Fruit fly (Drosophila melanogaster): ENCODE results near the gene CG8993.
A peak's percentile ranks its signal among the peaks of the same experiment; 100 is the strongest.

Gene CG8993

dm6 chr3L:2410869-2411268 is 38.9 kb downstream of the CG8993 start (continued):
- no peak for TF ChIP-seq CG16779 (tag; optimal IDR thresholded peaks at IDR 0.05)
- peak; percentile 39 for TF ChIP-seq OdsH (GFP tag; optimal IDR thresholded peaks at IDR 0.05)
- peak; percentile 24 for TF ChIP-seq CG8632 (GFP tag; optimal IDR thresholded peaks at IDR 0.05)
- TF ChIP-seq CG8319 (GFP tag; optimal IDR thresholded peaks at IDR 0.05): peak; percentile 8
- TF ChIP-seq CG6854 (GFP tag; optimal IDR thresholded peaks at IDR 0.05): no peak
- TF ChIP-seq CG10631 (GFP tag; optimal IDR thresholded peaks at IDR 0.05): no peak
- peak; percentile 27 for TF ChIP-seq Eip93F (GFP tag; optimal IDR thresholded peaks at IDR 0.05)
- peak; percentile 22 for TF ChIP-seq CG34406 (GFP tag; optimal IDR thresholded peaks at IDR 0.05)
- peak; percentile 16 for TF ChIP-seq esn (GFP tag; optimal IDR thresholded peaks at IDR 0.05)
- no peak for TF ChIP-seq vri (GFP tag; optimal IDR thresholded peaks at IDR 0.05)
- no peak for TF ChIP-seq Met (GFP tag; optimal IDR thresholded peaks at IDR 0.05)
- peak; percentile 6 for TF ChIP-seq dsx (GFP tag; optimal IDR thresholded peaks at IDR 0.05; ENCODE audit: poor library complexity, severe bottlenecking)
- TF ChIP-seq CG3919 (GFP tag; optimal IDR thresholded peaks at IDR 0.05): peak; percentile 62
- TF ChIP-seq CG9139 (GFP tag; optimal IDR thresholded peaks at IDR 0.05): no peak
- TF ChIP-seq CG10669 (GFP tag; optimal IDR thresholded peaks at IDR 0.05): peak; percentile 31
- no peak for TF ChIP-seq spab (GFP tag; optimal IDR thresholded peaks at IDR 0.05)
- TF ChIP-seq Ets96B (tag; optimal IDR thresholded peaks at IDR 0.05): peak; percentile 55
- TF ChIP-seq topi (GFP tag; optimal IDR thresholded peaks at IDR 0.05): peak; percentile 69
- TF ChIP-seq acj6 (GFP tag; optimal IDR thresholded peaks at IDR 0.05): peak; percentile 48
- peak; percentile 2 for TF ChIP-seq Smox (GFP tag; optimal IDR thresholded peaks at IDR 0.05)
- peak; percentile 69; the same call in 2 of the 3 replicates for TF ChIP-seq eg (GFP tag; IDR thresholded peaks at IDR 0.05)
- no peak for TF ChIP-seq Sox14 (GFP tag; optimal IDR thresholded peaks at IDR 0.05)
- no peak for TF ChIP-seq CG1621 (tag; optimal IDR thresholded peaks at IDR 0.05)
- peak in 1 of 2 experiments; percentile 19 for TF ChIP-seq salr (GFP tag; optimal IDR thresholded peaks at IDR 0.05)
- TF ChIP-seq net (GFP tag; optimal IDR thresholded peaks at IDR 0.05): no peak
- no peak for TF ChIP-seq Hr38 (GFP tag; optimal IDR thresholded peaks at IDR 0.05)

- TF ChIP-seq dac (GFP tag; optimal IDR thresholded peaks at IDR 0.05) (no peak), CG6163 (GFP tag; IDR thresholded peaks at IDR 0.05) (peak; percentile 75), OdsH (GFP tag; optimal IDR thresholded peaks at IDR 0.05) (peak; percentile 58), pdm3 (GFP tag; optimal IDR thresholded peaks at IDR 0.05) (peak; percentile 59), cyc (GFP tag; optimal IDR thresholded peaks at IDR 0.05) (peak; percentile 56), Sox14 (GFP tag; optimal IDR thresholded peaks at IDR 0.05) (peak; percentile 55), Sox102F (GFP tag; optimal IDR thresholded peaks at IDR 0.05) (peak; percentile 55), CG34406 (GFP tag; optimal IDR thresholded peaks at IDR 0.05) (peak; percentile 58), Sox15 (GFP tag; optimal IDR thresholded peaks at IDR 0.05) (no peak), CG6854 (GFP tag; optimal IDR thresholded peaks at IDR 0.05) (no peak), CG11762 (GFP tag; optimal IDR thresholded peaks at IDR 0.05; ENCODE audit: insufficient read depth) (peak; percentile 55), CG3919 (GFP tag; optimal IDR thresholded peaks at IDR 0.05) (peak; percentile 73), dsx (GFP tag; optimal IDR thresholded peaks at IDR 0.05; ENCODE audit: poor library complexity, severe bottlenecking) (peak; percentile 69), CG8119 (GFP tag; IDR thresholded peaks at IDR 0.05) (peak; percentile 65; the same call in 2 of the 3 replicates), CG1621 (tag; optimal IDR thresholded peaks at IDR 0.05) (peak; percentile 9), CG11294 (GFP tag; IDR thresholded peaks at IDR 0.05) (0 out of 2 replicates have a peak, but pooled peaks have one; percentile 10), fkh (GFP tag; optimal IDR thresholded peaks at IDR 0.05) (no peak), Eip93F (GFP tag; optimal IDR thresholded peaks at IDR 0.05) (peak; percentile 10), CG4318 (GFP tag; optimal IDR thresholded peaks at IDR 0.05) (peak; percentile 15), Blimp-1 (GFP tag; optimal IDR thresholded peaks at IDR 0.05) (no peak), spab (GFP tag; optimal IDR thresholded peaks at IDR 0.05) (peak; percentile 44), esn (GFP tag; optimal IDR thresholded peaks at IDR 0.05) (peak; percentile 70), Hr38 (GFP tag; optimal IDR thresholded peaks at IDR 0.05) (no peak), fd85E (GFP tag; optimal IDR thresholded peaks at IDR 0.05) (no peak), Hr39 (GFP tag; optimal IDR thresholded peaks at IDR 0.05) (peak; percentile 38), Ets21C (GFP tag; optimal IDR thresholded peaks at IDR 0.05) (no peak), eg (GFP tag; IDR thresholded peaks at IDR 0.05) (peak; percentile 77), CG31627 (GFP tag; optimal IDR thresholded peaks at IDR 0.05) (peak; percentile 46), CG7368 (GFP tag; optimal IDR thresholded peaks at IDR 0.05) (peak; percentile 6), Met (GFP tag; optimal IDR thresholded peaks at IDR 0.05) (peak; percentile 76), CG9139 (GFP tag; optimal IDR thresholded peaks at IDR 0.05) (peak; percentile 25), lz (GFP tag; optimal IDR thresholded peaks at IDR 0.05) (peak; percentile 53), Eip78C (GFP tag) (peak; percentile 95), svp (GFP tag) (peak; percentile 85), CG8632 (GFP tag; optimal IDR thresholded peaks at IDR 0.05) (peak; percentile 64), CG8319 (GFP tag; optimal IDR thresholded peaks at IDR 0.05) (no peak), CG10669 (GFP tag; optimal IDR thresholded peaks at IDR 0.05) (peak; percentile 62), CG11902 (GFP tag; optimal IDR thresholded peaks at IDR 0.05) (no peak), vri (GFP tag; optimal IDR thresholded peaks at IDR 0.05) (peak; percentile 28), net (GFP tag; optimal IDR thresholded peaks at IDR 0.05) (peak; percentile 69)
Measured at dm6 chr3L:2411564-2412080, 39.6 kb downstream of the CG8993 start.

Measured in whole organism, prepupa.